Fruit fly (Drosophila melanogaster) S2 (cell line): ENCODE data around the gene unc80.

Experiments used
- CG8478 ChIP-seq: fragments of >200 bp; optimal IDR thresholded peaks from 2 replicates; lab custom pipeline; 2018
- CTCF ChIP-seq, 2 experiments: fragments of >200 bp; optimal IDR thresholded peaks; 2 replicates each; lab custom pipeline; 2018

- TF ChIP-seq CTCF (optimal IDR thresholded peaks at IDR 0.05; lab: Kevin White, UChicago) (no peak), CG8478 (lab: Kevin White, UChicago) (no peak)
Observed at dm6 chr3R:27622993-27623392, 39.2 kb upstream of the unc80 start.
